Worm (Caenorhabditis elegans) whole organism, midembryonic: ENCODE measurements around the gene fmi-1.

Source experiments
- T22C8.4 ChIP-seq: fragments of 200-800 bp; sonication (Bioruptor generic); IDR thresholded peaks from 2 replicates; pipeline ENCODE4 v1.3.6; 2022; ENCODE audit warnings: missing genetic modification characterization, missing compliant biosample characterization
- cog-1 ChIP-seq: sonication (generic microtip); optimal IDR thresholded peaks from 2 replicates; lab custom pipeline; 2016; ENCODE audit warnings: missing genetic modification characterization, missing compliant biosample characterization
- flt-1 ChIP-seq: fragments of 200-800 bp; sonication (Bioruptor generic); IDR thresholded peaks from 2 replicates; pipeline ENCODE4 v1.3.6; 2022; ENCODE audit warnings: missing genetic modification characterization, missing compliant biosample characterization
- klf-2 ChIP-seq: fragments of 200-800 bp; sonication (Bioruptor generic); conservative IDR thresholded peaks from 2 replicates; pipeline ENCODE4 v1.3.6; 2022; ENCODE audit warnings: missing genetic modification reagents, missing genetic modification characterization, missing compliant biosample characterization
- med-1 ChIP-seq: sonication (generic microtip); optimal IDR thresholded peaks from 2 replicates; lab custom pipeline; 2017; ENCODE audit warnings: missing genetic modification characterization, mild to moderate bottlenecking, missing compliant biosample characterization, antibody characterized with exemption, missing genetic modification reagents; ENCODE audit not compliant: insufficient read depth
- ref-1 ChIP-seq: fragments of 200-800 bp; sonication (Bioruptor generic); conservative IDR thresholded peaks from 2 replicates; pipeline ENCODE4 v1.3.6; 2022; ENCODE audit warnings: missing genetic modification reagents, missing genetic modification characterization, missing compliant biosample characterization
- tab-1 ChIP-seq: fragments of 200-800 bp; sonication (Bioruptor generic); IDR thresholded peaks from 2 replicates; pipeline ENCODE4 v1.3.6; 2022; ENCODE audit warnings: missing genetic modification characterization, missing compliant biosample characterization
- ztf-23 ChIP-seq: fragments of 200-800 bp; sonication (Bioruptor generic); IDR thresholded peaks from 2 replicates; pipeline ENCODE4 v1.3.6; 2022; ENCODE audit warnings: missing genetic modification reagents, missing genetic modification characterization, missing compliant biosample characterization
- ztf-29 ChIP-seq: fragments of 200-800 bp; sonication (Bioruptor generic); IDR thresholded peaks from 2 replicates; pipeline ENCODE4 v1.3.6; 2022; ENCODE audit warnings: missing genetic modification reagents, missing genetic modification characterization, missing compliant biosample characterization

The fmi-1 gene

DNA sequence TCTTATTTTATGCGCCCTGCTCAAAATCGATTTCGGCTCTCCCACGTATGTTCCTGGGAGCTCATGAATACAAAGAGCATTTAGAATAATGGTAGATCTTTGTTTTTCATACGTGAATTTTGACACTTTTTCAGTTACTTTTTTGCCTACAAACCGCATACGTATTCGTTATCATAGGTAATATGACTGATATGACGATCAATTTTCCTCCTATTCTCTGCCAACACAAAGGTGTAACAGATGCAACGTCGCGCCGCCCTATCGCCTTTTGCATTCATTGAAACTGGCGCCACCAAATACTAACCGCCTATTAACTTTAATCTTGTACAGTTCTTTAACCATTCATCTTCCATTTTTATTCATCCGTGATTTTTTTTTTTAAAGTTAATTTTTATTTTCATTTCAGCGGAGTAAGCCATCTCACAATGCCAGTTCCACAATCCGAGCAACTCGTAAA is 28.7 kb downstream of the fmi-1 start, which contains the start of gene W07G4.5:
TSS of gene W07G4.5 (plus strand) at position 407 of the 457 bp plus-strand sequence.
- TF ChIP-seq ref-1: no peak
- no peak for TF ChIP-seq cog-1
- no peak for TF ChIP-seq tab-1 (GFP tag; lab: Robert Waterston, UW)
- no peak for TF ChIP-seq ztf-23 (GFP tag; lab: Robert Waterston, UW)

ce11 chrV:13049149-13049610 is 30.3 kb downstream of the fmi-1 start, which contains the start of gene W07G4.8:
Gene W07G4.8 (minus strand): TSS chrV:13049560.
- TF ChIP-seq T22C8.4 (GFP tag; lab: Robert Waterston, UW): no peak
- TF ChIP-seq tab-1 (GFP tag; lab: Robert Waterston, UW): no peak
- TF ChIP-seq ztf-23 (GFP tag; lab: Robert Waterston, UW): no peak
- TF ChIP-seq cog-1: no peak
- TF ChIP-seq klf-2: no peak
- no peak for TF ChIP-seq ztf-29 (GFP tag; lab: Robert Waterston, UW)
- TF ChIP-seq med-1: no peak
- no peak for TF ChIP-seq ref-1
- TF ChIP-seq flt-1 (GFP tag; lab: Robert Waterston, UW): no peak

DNA sequence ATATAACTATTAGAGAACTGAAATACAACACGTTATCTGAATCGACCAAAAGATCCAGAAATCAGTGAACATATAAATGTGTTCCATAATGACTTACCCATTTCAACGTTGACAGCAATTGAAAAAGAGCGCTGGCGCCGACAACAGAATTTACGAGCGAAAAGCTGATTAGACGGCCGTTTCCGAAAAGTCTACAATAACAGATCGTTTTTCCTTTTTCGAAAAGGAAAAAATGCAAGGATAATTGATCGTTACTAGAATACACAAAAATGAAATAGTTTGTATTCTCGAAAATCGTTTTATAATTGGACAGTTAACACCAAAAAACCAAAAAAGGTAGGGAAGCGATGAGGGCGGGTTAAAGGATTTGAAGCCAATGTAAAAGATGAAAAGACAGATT is 34.8 kb downstream of the fmi-1 start, which contains the start of gene srr-1:
TSS of gene srr-1 (minus strand) at position 101 of the 400 bp plus-strand sequence.
- TF ChIP-seq T22C8.4 (GFP tag; lab: Robert Waterston, UW) (no peak), med-1 (no peak), ztf-29 (GFP tag; lab: Robert Waterston, UW) (no peak), klf-2 (no peak), ref-1 (no peak), tab-1 (GFP tag; lab: Robert Waterston, UW) (no peak)

ce11 chrV:13061836-13062235 is 43.0 kb downstream of the fmi-1 start, which contains the start of gene F42E8.1:
Gene F42E8.1 (plus strand): TSS chrV:13062136.
- TF ChIP-seq flt-1 (GFP tag; lab: Robert Waterston, UW) (no peak), ztf-23 (GFP tag; lab: Robert Waterston, UW) (no peak), tab-1 (GFP tag; lab: Robert Waterston, UW) (no peak), cog-1 (no peak), med-1 (no peak), klf-2 (no peak), ztf-29 (GFP tag; lab: Robert Waterston, UW) (no peak), T22C8.4 (GFP tag; lab: Robert Waterston, UW) (no peak), ref-1 (no peak)

- TF ChIP-seq T22C8.4 (GFP tag; lab: Robert Waterston, UW) (no peak), ztf-29 (GFP tag; lab: Robert Waterston, UW) (no peak), cog-1 (no peak), med-1 (no peak), flt-1 (GFP tag; lab: Robert Waterston, UW) (no peak), tab-1 (GFP tag; lab: Robert Waterston, UW) (no peak), klf-2 (no peak), ztf-23 (GFP tag; lab: Robert Waterston, UW) (no peak), ref-1 (no peak)
Measured at ce11 chrV:13063402-13063801, 44.5 kb downstream of the fmi-1 start.

DNA sequence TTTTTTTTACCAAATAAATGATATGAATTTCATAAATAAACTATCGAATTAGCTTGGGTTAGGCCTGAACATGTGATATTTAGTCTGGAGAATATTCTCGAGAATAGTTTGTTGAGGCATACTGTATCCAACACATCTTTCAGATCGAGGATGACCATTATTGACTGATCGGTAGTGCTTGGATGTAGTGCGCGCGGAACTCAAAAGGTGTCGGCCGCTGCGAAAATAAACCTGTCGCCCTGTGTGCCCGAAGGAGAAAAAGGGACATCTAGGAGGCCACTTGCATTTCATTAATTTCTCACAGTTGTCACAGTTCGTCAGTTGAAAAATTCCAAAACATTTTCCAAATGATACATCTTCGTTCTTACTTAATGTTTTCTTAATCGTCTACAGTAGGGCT is 45.3 kb downstream of the fmi-1 start:
- no peak for TF ChIP-seq ztf-29 (GFP tag; lab: Robert Waterston, UW)
- no peak for TF ChIP-seq ref-1
- no peak for TF ChIP-seq T22C8.4 (GFP tag; lab: Robert Waterston, UW)

DNA sequence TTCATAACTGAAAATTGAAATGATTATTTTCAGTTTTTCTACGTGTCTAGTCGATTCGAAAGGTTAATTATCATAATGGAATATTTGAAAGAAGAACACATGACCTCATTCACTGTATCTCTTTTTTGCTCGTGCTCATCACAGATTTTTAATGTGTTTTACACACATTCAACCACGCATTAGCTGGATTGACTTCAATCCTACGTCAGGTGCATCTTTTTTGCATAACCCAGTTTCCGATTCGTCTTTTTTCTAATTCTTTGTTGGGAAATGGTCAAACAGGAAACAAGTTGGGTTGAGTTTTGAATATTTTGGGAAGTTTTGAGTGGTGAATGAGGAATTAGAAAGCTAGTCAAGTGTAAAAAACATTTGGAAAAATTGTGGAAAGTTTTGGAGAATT is 51.4 kb downstream of the fmi-1 start:
- TF ChIP-seq flt-1 (GFP tag; lab: Robert Waterston, UW): no peak

DNA sequence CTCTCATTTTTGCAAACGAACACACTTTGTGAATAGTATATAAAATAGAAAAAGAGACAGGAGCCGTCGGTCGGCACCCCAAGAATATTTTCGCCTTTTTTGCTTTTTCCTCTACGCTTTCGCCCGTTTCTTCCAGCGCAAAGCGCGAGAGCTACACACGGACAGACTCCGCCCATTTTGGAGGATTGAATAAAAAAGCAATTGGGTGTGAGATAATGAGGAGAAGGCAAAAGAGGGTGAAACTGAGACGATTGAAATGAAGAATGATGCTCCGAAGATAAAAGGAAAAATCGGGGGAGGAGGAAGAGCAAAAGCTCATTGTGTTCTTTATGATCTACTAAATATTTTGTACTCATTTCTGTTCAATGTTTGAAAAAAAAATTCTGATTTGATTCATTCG is 52.2 kb downstream of the fmi-1 start, which contains the start of gene C34B4.3:
TSS of gene C34B4.3 (minus strand) at position 101 of the 400 bp plus-strand sequence.
- TF ChIP-seq klf-2 (no peak), cog-1 (no peak), ztf-23 (GFP tag; lab: Robert Waterston, UW) (no peak)

ce11 chrV:13073145-13073544 is 54.3 kb downstream of the fmi-1 start:
- TF ChIP-seq ztf-29 (GFP tag; lab: Robert Waterston, UW): no peak
- TF ChIP-seq ref-1: no peak
- TF ChIP-seq T22C8.4 (GFP tag; lab: Robert Waterston, UW): no peak
- no peak for TF ChIP-seq ztf-23 (GFP tag; lab: Robert Waterston, UW)
- no peak for TF ChIP-seq tab-1 (GFP tag; lab: Robert Waterston, UW)

DNA sequence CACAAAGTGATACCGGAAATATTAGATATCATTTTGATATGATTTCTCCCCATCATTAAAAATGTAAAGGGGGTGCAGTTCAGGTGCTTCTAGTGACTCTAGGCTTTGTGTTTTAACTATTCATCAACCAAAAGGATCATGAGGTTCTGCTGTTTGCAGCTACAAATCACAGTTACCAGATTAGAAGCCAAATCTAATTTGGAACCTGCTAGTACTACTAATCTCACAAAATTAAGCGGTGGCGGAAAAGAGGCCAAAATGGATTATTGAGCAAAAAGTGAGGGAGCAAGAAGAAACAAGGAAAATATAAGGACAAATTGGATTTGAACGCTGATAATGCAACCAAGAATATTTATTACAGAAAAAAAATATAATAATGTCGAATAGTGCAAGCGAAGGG is 55.3 kb downstream of the fmi-1 start:
- TF ChIP-seq med-1: no peak
- TF ChIP-seq ztf-29 (GFP tag; lab: Robert Waterston, UW): no peak
- no peak for TF ChIP-seq ztf-23 (GFP tag; lab: Robert Waterston, UW)
- no peak for TF ChIP-seq ref-1
- TF ChIP-seq flt-1 (GFP tag; lab: Robert Waterston, UW): no peak
- TF ChIP-seq cog-1: no peak
- TF ChIP-seq klf-2: no peak
- no peak for TF ChIP-seq tab-1 (GFP tag; lab: Robert Waterston, UW)
- TF ChIP-seq T22C8.4 (GFP tag; lab: Robert Waterston, UW): no peak

DNA sequence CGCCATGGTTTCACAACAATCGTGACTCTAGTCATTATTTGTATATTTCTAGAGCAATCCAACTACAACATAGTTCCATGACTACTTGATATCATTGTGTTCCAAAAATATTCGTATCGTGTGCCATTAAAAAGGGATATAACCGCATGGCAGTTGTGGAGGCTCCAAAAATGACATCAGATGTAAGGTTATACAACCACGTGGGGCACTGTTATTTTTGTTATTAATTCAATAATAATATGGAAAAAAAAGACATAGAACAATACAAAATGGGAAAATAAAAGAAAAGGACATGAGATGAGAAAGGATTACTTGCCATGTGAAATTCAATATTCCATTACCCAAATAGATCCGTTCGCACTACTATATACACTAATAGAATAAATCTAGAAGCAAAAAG is 56.6 kb downstream of the fmi-1 start:
- TF ChIP-seq ref-1 (no peak), T22C8.4 (GFP tag; lab: Robert Waterston, UW) (no peak), ztf-23 (GFP tag; lab: Robert Waterston, UW) (no peak), klf-2 (no peak), ztf-29 (GFP tag; lab: Robert Waterston, UW) (no peak), tab-1 (GFP tag; lab: Robert Waterston, UW) (no peak), flt-1 (GFP tag; lab: Robert Waterston, UW) (no peak), med-1 (no peak), cog-1 (no peak)
